Worm (Caenorhabditis elegans) whole organism, L4 larva: ENCODE data around the gene ucr-2.3.

Source experiments
- F26F4.8 ChIP-seq: fragments of 200-800 bp; sonication (Bioruptor generic); conservative IDR thresholded peaks from 2 replicates; pipeline ENCODE4 v1.3.6; 2022; ENCODE audit warnings: missing genetic modification characterization, missing compliant biosample characterization
- F37D6.2 ChIP-seq: sonication (generic microtip); optimal IDR thresholded peaks from 2 replicates; lab custom pipeline; 2016; ENCODE audit warnings: mild to moderate bottlenecking, missing genetic modification characterization, missing compliant biosample characterization
- F44E2.7 ChIP-seq: fragments of 200-800 bp; sonication (Bioruptor generic); IDR thresholded peaks from 2 replicates; pipeline ENCODE4 v2.1.2; 2022; ENCODE audit warnings: missing genetic modification characterization, missing compliant biosample characterization
- F49E8.2 ChIP-seq: sonication (generic microtip); optimal IDR thresholded peaks from 2 replicates; lab custom pipeline; 2016; ENCODE audit warnings: missing compliant biosample characterization, mild to moderate bottlenecking, missing genetic modification characterization, borderline replicate concordance
- T20F7.1 ChIP-seq: fragments of 200-800 bp; sonication (Bioruptor generic); optimal IDR thresholded peaks from 2 replicates; lab custom pipeline; 2018; ENCODE audit warnings: mild to moderate bottlenecking, missing genetic modification characterization, missing compliant biosample characterization
- T26A8.4 ChIP-seq: fragments of 200-800 bp; sonication (Bioruptor generic); IDR thresholded peaks from 2 replicates; pipeline ENCODE4 v1.3.6; 2022; ENCODE audit warnings: missing genetic modification characterization, missing compliant biosample characterization
- Y48G9A.11 ChIP-seq: fragments of 200-800 bp; sonication (Bioruptor generic); IDR thresholded peaks from 2 replicates; pipeline ENCODE4 v1.3.6; 2022; ENCODE audit warnings: missing genetic modification reagents, missing genetic modification characterization, missing compliant biosample characterization
- Y5F2A.4 ChIP-seq: fragments of 200-800 bp; sonication (Bioruptor generic); optimal IDR thresholded peaks from 2 replicates; lab custom pipeline; 2018; ENCODE audit warnings: mild to moderate bottlenecking, missing genetic modification characterization, missing compliant biosample characterization
- Y75B8A.6 ChIP-seq: fragments of 200-800 bp; sonication (Bioruptor generic); IDR thresholded peaks from 2 replicates; pipeline ENCODE4 v1.3.6; 2022; ENCODE audit warnings: missing genetic modification reagents, missing genetic modification characterization, missing compliant biosample characterization
- ZK337.2 ChIP-seq: fragments of 200-800 bp; sonication (Bioruptor generic); IDR thresholded peaks from 2 replicates; pipeline ENCODE4 v1.3.6; 2022; ENCODE audit warnings: missing genetic modification reagents, missing genetic modification characterization, missing compliant biosample characterization
- aly-2 ChIP-seq: sonication (generic microtip); optimal IDR thresholded peaks from 2 replicates; lab custom pipeline; 2018; ENCODE audit warnings: missing biosample characterization, missing genetic modification characterization
- attf-4 ChIP-seq: sonication (generic microtip); optimal IDR thresholded peaks from 3 replicates; lab custom pipeline; 2017; ENCODE audit warnings: missing biosample characterization, missing genetic modification characterization
- ceh-32 ChIP-seq: sonication (generic microtip); optimal IDR thresholded peaks from 2 replicates; lab custom pipeline; 2016; ENCODE audit warnings: mild to moderate bottlenecking, missing genetic modification characterization, missing compliant biosample characterization; ENCODE audit not compliant: poor library complexity
- ceh-82 ChIP-seq: sonication (generic microtip); optimal IDR thresholded peaks from 2 replicates; lab custom pipeline; 2017; ENCODE audit warnings: missing biosample characterization, missing genetic modification characterization
- ces-1 ChIP-seq: fragments of 150-350 bp; sonication (generic microtip); optimal IDR thresholded peaks from 4 replicates; lab custom pipeline; 2014; ENCODE audit warnings: missing biosample characterization, missing genetic modification reagents, missing genetic modification characterization
- daf-16 ChIP-seq, 3 experiments: sonication (generic microtip); optimal IDR thresholded peaks; 2 replicates each; lab custom pipeline; 2016 to 2017; ENCODE audit warnings: missing genetic modification characterization in 3 of 3, missing genetic modification reagents in 3 of 3, mild to moderate bottlenecking in 2 of 3, missing compliant biosample characterization in 2 of 3, missing biosample characterization in 1 of 3, moderate library complexity in 1 of 3
- daf-19 ChIP-seq: fragments of 200-800 bp; sonication (Bioruptor generic); conservative IDR thresholded peaks from 2 replicates; pipeline ENCODE4 v1.3.6; 2022; ENCODE audit warnings: missing genetic modification characterization, missing compliant biosample characterization
- daf-8 ChIP-seq: fragments of 200-800 bp; sonication (Bioruptor generic); IDR thresholded peaks from 2 replicates; pipeline ENCODE4 v1.3.6; 2022; ENCODE audit warnings: missing genetic modification characterization, missing compliant biosample characterization
- dmd-6 ChIP-seq: fragments of 200-800 bp; sonication (Bioruptor generic); IDR thresholded peaks from 2 replicates; pipeline ENCODE4 v1.3.6; 2022; ENCODE audit warnings: missing genetic modification reagents, missing genetic modification characterization, missing compliant biosample characterization
- dmd-8 ChIP-seq: fragments of 200-800 bp; sonication (Bioruptor generic); IDR thresholded peaks from 2 replicates; pipeline ENCODE4 v1.3.6; 2022; ENCODE audit warnings: missing genetic modification characterization, missing compliant biosample characterization
- duxl-1 ChIP-seq: sonication (generic microtip); optimal IDR thresholded peaks from 2 replicates; lab custom pipeline; 2016; ENCODE audit warnings: mild to moderate bottlenecking, missing genetic modification characterization, moderate library complexity, missing compliant biosample characterization; ENCODE audit not compliant: poor library complexity
- egl-27 ChIP-seq: sonication (generic microtip); optimal IDR thresholded peaks from 3 replicates; lab custom pipeline; 2017; ENCODE audit warnings: missing biosample characterization, missing genetic modification reagents, missing genetic modification characterization
- fkh-10 ChIP-seq: fragments of 150-350 bp; optimal IDR thresholded peaks from 2 replicates; lab custom pipeline; 2014; ENCODE audit warnings: missing biosample characterization, missing genetic modification reagents, missing genetic modification characterization
- fos-1 ChIP-seq: fragments of 150-350 bp; optimal IDR thresholded peaks from 2 replicates; lab custom pipeline; 2014; ENCODE audit warnings: missing biosample characterization, missing genetic modification characterization
- hmg-1.1 ChIP-seq: fragments of 200-800 bp; sonication (Bioruptor generic); IDR thresholded peaks from 2 replicates; pipeline ENCODE4 v1.3.6; 2022; ENCODE audit warnings: missing genetic modification reagents, missing genetic modification characterization, missing compliant biosample characterization
- jun-1 ChIP-seq: fragments of 150-350 bp; optimal IDR thresholded peaks from 2 replicates; lab custom pipeline; 2014; ENCODE audit warnings: missing biosample characterization, missing genetic modification reagents, missing genetic modification characterization
- lin-1 ChIP-seq: fragments of 200-800 bp; sonication (Bioruptor generic); IDR thresholded peaks from 2 replicates; pipeline ENCODE4 v1.3.6; 2022; ENCODE audit warnings: missing genetic modification reagents, missing genetic modification characterization, missing compliant biosample characterization
- lir-3 ChIP-seq: sonication (generic microtip); optimal IDR thresholded peaks from 2 replicates; lab custom pipeline; 2016; ENCODE audit warnings: mild to moderate bottlenecking, missing genetic modification characterization, missing compliant biosample characterization
- madf-5 ChIP-seq, 2 experiments: fragments of 200-800 bp; sonication (Bioruptor generic); IDR thresholded peaks; 2 replicates each; pipeline ENCODE4 v1.3.6; 2022; ENCODE audit warnings: missing compliant biosample characterization in 2 of 2, missing genetic modification characterization in 2 of 2
- mdt-29 ChIP-seq: fragments of 200-800 bp; sonication (Bioruptor generic); IDR thresholded peaks from 2 replicates; pipeline ENCODE4 v1.3.6; 2022; ENCODE audit warnings: missing genetic modification reagents, missing genetic modification characterization, missing compliant biosample characterization
- mep-1 ChIP-seq: fragments of 150-350 bp; sonication (generic microtip); optimal IDR thresholded peaks from 3 replicates; lab custom pipeline; 2014; ENCODE audit warnings: missing biosample characterization, missing genetic modification characterization
- mxl-2 ChIP-seq: fragments of 200-800 bp; sonication (Bioruptor generic); conservative IDR thresholded peaks from 2 replicates; pipeline ENCODE4 v1.3.6; 2022; ENCODE audit warnings: missing genetic modification reagents, missing genetic modification characterization, missing compliant biosample characterization
- mxl-3 ChIP-seq: fragments of 200-800 bp; sonication (Bioruptor generic); optimal IDR thresholded peaks from 2 replicates; lab custom pipeline; 2018; ENCODE audit warnings: mild to moderate bottlenecking, missing genetic modification characterization, missing compliant biosample characterization
- nhr-10 ChIP-seq: fragments of 150-350 bp; optimal IDR thresholded peaks from 2 replicates; lab custom pipeline; 2014; ENCODE audit warnings: missing biosample characterization, missing genetic modification characterization
- nhr-11 ChIP-seq: fragments of 150-350 bp; optimal IDR thresholded peaks from 2 replicates; lab custom pipeline; 2014; ENCODE audit warnings: missing biosample characterization, missing genetic modification characterization
- nhr-41 ChIP-seq: fragments of 200-800 bp; sonication (Bioruptor generic); IDR thresholded peaks from 2 replicates; pipeline ENCODE4 v1.3.6; 2022; ENCODE audit warnings: missing genetic modification reagents, missing genetic modification characterization, missing compliant biosample characterization
- nhr-42 ChIP-seq: fragments of 200-800 bp; sonication (Bioruptor generic); IDR thresholded peaks from 2 replicates; pipeline ENCODE4 v1.3.6; 2022; ENCODE audit warnings: missing genetic modification characterization, missing compliant biosample characterization
- nhr-6 ChIP-seq: fragments of 150-350 bp; optimal IDR thresholded peaks from 2 replicates; lab custom pipeline; 2014; ENCODE audit warnings: missing biosample characterization, missing genetic modification characterization
- php-3 ChIP-seq: fragments of 200-800 bp; sonication (Bioruptor generic); IDR thresholded peaks from 2 replicates; pipeline ENCODE4 v1.3.6; 2022; ENCODE audit warnings: missing genetic modification reagents, missing genetic modification characterization, missing compliant biosample characterization
- rbr-2 ChIP-seq: sonication (generic microtip); optimal IDR thresholded peaks from 2 replicates; lab custom pipeline; 2016; ENCODE audit warnings: missing genotype, missing genetic modification characterization, missing compliant biosample characterization
- saeg-2 ChIP-seq: fragments of 200-800 bp; sonication (Bioruptor generic); IDR thresholded peaks from 2 replicates; pipeline ENCODE4 v1.3.6; 2022; ENCODE audit warnings: missing genetic modification reagents, missing genetic modification characterization, missing compliant biosample characterization
- sdz-12 ChIP-seq: fragments of 200-800 bp; sonication (Bioruptor generic); optimal IDR thresholded peaks from 2 replicates; lab custom pipeline; 2018; ENCODE audit warnings: mild to moderate bottlenecking, missing genetic modification characterization, missing compliant biosample characterization
- set-16 ChIP-seq: fragments of 200-800 bp; sonication (Bioruptor generic); IDR thresholded peaks from 2 replicates; pipeline ENCODE4 v1.3.6; 2022; ENCODE audit warnings: missing genetic modification reagents, missing genetic modification characterization, missing compliant biosample characterization
- skn-1 ChIP-seq: fragments of 150-350 bp; optimal IDR thresholded peaks from 2 replicates; lab custom pipeline; 2014; ENCODE audit warnings: missing biosample characterization, missing genetic modification characterization
- snpc-4 ChIP-seq: fragments of 150-350 bp; optimal IDR thresholded peaks from 2 replicates; lab custom pipeline; 2014; ENCODE audit warnings: missing biosample characterization, missing genetic modification characterization
- spr-1 ChIP-seq: sonication (generic microtip); optimal IDR thresholded peaks from 2 replicates; lab custom pipeline; 2016; ENCODE audit warnings: mild to moderate bottlenecking, missing genetic modification characterization, missing compliant biosample characterization
- spr-3 ChIP-seq: fragments of 200-800 bp; sonication (Bioruptor generic); optimal IDR thresholded peaks from 2 replicates; lab custom pipeline; 2018; ENCODE audit warnings: mild to moderate bottlenecking, missing genetic modification characterization, missing compliant biosample characterization
- tag-97 ChIP-seq: fragments of 200-800 bp; sonication (Bioruptor generic); IDR thresholded peaks from 2 replicates; pipeline ENCODE4 v1.3.6; 2022; ENCODE audit warnings: missing genetic modification characterization, missing compliant biosample characterization
- unc-130 ChIP-seq: sonication (generic microtip); optimal IDR thresholded peaks from 2 replicates; lab custom pipeline; 2016; ENCODE audit warnings: missing genetic modification reagents, missing genetic modification characterization, missing compliant biosample characterization
- zip-2 ChIP-seq: fragments of 150-350 bp; optimal IDR thresholded peaks from 2 replicates; lab custom pipeline; 2014; ENCODE audit warnings: missing biosample characterization, missing genetic modification characterization
- ztf-11 ChIP-seq: fragments of 150-350 bp; optimal IDR thresholded peaks from 2 replicates; lab custom pipeline; 2014; ENCODE audit warnings: missing biosample characterization, missing genetic modification characterization

Gene ucr-2.3

DNA sequence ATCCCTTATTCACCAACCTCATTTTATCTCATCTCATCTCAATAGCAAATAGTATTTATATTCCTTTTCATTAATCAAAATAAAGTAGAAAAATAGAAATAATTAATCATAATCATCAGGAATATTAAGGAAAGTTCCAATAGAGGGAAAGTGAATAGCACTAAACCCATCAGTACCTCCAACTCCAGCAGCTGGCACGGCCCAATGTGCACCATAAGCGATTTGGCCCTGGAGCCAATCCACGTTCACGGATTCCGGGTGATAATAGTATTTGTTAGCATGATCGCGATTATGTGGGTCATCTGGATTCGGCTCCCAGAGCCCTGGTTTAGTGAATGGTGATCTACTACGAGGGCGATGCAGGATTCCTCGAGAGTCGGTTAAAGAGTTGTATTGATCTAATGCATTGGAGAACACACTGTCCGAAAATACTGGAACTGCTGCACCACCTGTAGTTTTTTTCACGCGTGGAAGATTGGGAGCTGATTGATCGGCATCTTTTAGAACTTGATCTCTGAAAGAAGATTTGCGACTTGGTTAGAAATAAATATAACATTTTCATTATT is 43.9 kb upstream of the ucr-2.3 start:
- TF ChIP-seq set-16 (peak; percentile 60), ces-1 (GFP tag; lab: Kevin White, UChicago) (no peak), mep-1 (tag; lab: Kevin White, UChicago) (peak; percentile 94), F26F4.8 (GFP tag; lab: Robert Waterston, UW) (no peak), dmd-6 (peak; percentile 76), madf-5 (GFP tag; IDR thresholded peaks at IDR 0.05; lab: Robert Waterston, UW) (peak; percentile 77 to 95; a peak in 3 of 4 replicates), nhr-41 (peak; percentile 96), php-3 (GFP tag; lab: Robert Waterston, UW) (peak; percentile 94), daf-19 (GFP tag; lab: Robert Waterston, UW) (0 out of 2 replicates have a peak, but pooled peaks have one; percentile 79), ceh-82 (tag; lab: Kevin White, UChicago) (no peak), snpc-4 (tag; lab: Kevin White, UChicago) (no peak), unc-130 (no peak), ztf-11 (tag; lab: Kevin White, UChicago) (peak; percentile 51), duxl-1 (peak; percentile 94), tag-97 (GFP tag; lab: Robert Waterston, UW) (peak; percentile 74; the same call in 1 of the 2 replicates), fos-1 (tag; lab: Kevin White, UChicago) (peak; percentile 82), fkh-10 (GFP tag; lab: Kevin White, UChicago) (no peak), sdz-12 (GFP tag; lab: Kevin White, UChicago) (peak; percentile 99), dmd-8 (GFP tag; lab: Robert Waterston, UW) (peak; percentile 90), spr-3 (peak; percentile 88), aly-2 (tag; lab: Kevin White, UChicago) (no peak), F49E8.2 (tag; lab: Kevin White, UChicago) (no peak), F44E2.7 (0 out of 2 replicates have a peak, but pooled peaks have one; percentile 58), egl-27 (tag; lab: Kevin White, UChicago) (no peak), hmg-1.1 (peak; percentile 80), T20F7.1 (GFP tag; lab: Kevin White, UChicago) (peak; percentile 77), nhr-6 (tag; lab: Kevin White, UChicago) (no peak), Y75B8A.6 (peak; percentile 99), nhr-42 (peak; percentile 95), Y48G9A.11 (GFP tag; lab: Robert Waterston, UW) (peak; percentile 90), daf-16 (GFP tag; optimal IDR thresholded peaks at IDR 0.05; lab: Kevin White, UChicago) (peak in 1 of 2 experiments; percentile 81), daf-16 (tag; optimal IDR thresholded peaks at IDR 0.05; lab: Kevin White, UChicago) (peak; percentile 66), ceh-32 (tag; lab: Kevin White, UChicago) (no peak), daf-8 (no peak; the same call in 1 of the 2 replicates), rbr-2 (tag; lab: Kevin White, UChicago) (peak; percentile 47), T26A8.4 (GFP tag; lab: Robert Waterston, UW) (peak; percentile 98), mxl-3 (peak; percentile 62), attf-4 (tag; lab: Kevin White, UChicago) (no peak), nhr-11 (tag; lab: Kevin White, UChicago) (no peak), nhr-10 (tag; lab: Kevin White, UChicago) (peak; percentile 93), F37D6.2 (tag; lab: Kevin White, UChicago) (peak; percentile 40), zip-2 (no peak), skn-1 (tag; lab: Kevin White, UChicago) (peak; percentile 20), spr-1 (tag; lab: Kevin White, UChicago) (peak; percentile 58), lin-1 (peak; percentile 95), mxl-2 (peak; percentile 78), ZK337.2 (GFP tag; lab: Robert Waterston, UW) (peak; percentile 73), Y5F2A.4 (GFP tag; lab: Kevin White, UChicago) (peak; percentile 91), mdt-29 (GFP tag; lab: Robert Waterston, UW) (peak; percentile 93), lir-3 (no peak), jun-1 (tag; lab: Kevin White, UChicago) (peak; percentile 94), saeg-2 (peak; percentile 88)
